Worm (Caenorhabditis elegans): ENCODE data around the gene ptp-2.

Gene ptp-2

ce11 chrII:5933962-5934422, 15.5 kb downstream of the ptp-2 start (continued):
- TF ChIP-seq unc-62 (GFP tag; optimal IDR thresholded peaks at IDR 0.05) (no peak), snpc-4 (tag; optimal IDR thresholded peaks at IDR 0.05) (no peak), nhr-20 (tag; optimal IDR thresholded peaks at IDR 0.05) (peak; percentile 31), snu-23 (GFP tag; optimal IDR thresholded peaks at IDR 0.05) (peak; percentile 42), rnt-1 (tag; optimal IDR thresholded peaks at IDR 0.05) (peak; percentile 56), nhr-47 (tag; optimal IDR thresholded peaks at IDR 0.05) (no peak), ceh-88 (GFP tag; IDR thresholded peaks at IDR 0.05) (no peak), tbx-2 (tag; optimal IDR thresholded peaks at IDR 0.05) (peak; percentile 16), lin-35 (GFP tag; optimal IDR thresholded peaks at IDR 0.05) (peak in 1 of 2 experiments; percentile 2), isw-1 (GFP tag; IDR thresholded peaks at IDR 0.05) (no peak), egl-13 (tag; optimal IDR thresholded peaks at IDR 0.05) (no peak), nhr-19 (GFP tag; conservative IDR thresholded peaks at IDR 0.05) (peak; percentile 37; the same call in 1 of the 2 replicates), tlp-1 (tag; optimal IDR thresholded peaks at IDR 0.05) (no peak), mdl-1 (tag; optimal IDR thresholded peaks at IDR 0.05) (peak in 1 of 2 experiments; percentile 14), nhr-85 (tag) (peak; percentile 76), C34B4.2 (tag; optimal IDR thresholded peaks at IDR 0.05) (no peak), sup-37 (GFP tag; optimal IDR thresholded peaks at IDR 0.05) (no peak), lsy-2 (tag; optimal IDR thresholded peaks at IDR 0.05) (peak; percentile 21 to 33)

DNA sequence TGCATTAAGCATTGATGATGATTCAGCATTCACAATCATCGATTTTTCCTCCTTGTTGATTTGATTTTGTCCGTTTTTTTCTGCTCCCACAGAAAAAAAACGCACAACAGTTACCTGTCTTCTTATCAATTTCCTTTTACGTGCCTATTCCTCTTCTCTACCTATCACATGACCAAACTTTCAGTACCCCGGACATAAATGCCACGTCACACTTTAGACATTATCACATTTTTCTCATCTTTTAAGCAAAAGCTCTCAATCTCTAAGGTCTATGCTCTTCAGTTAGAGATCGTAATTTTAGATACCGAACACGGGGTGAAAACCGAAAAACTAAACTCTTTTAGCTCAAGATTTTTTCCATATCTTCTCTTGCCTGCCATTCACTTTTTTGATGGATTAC, 17.6 kb downstream of the ptp-2 start:
- TF ChIP-seq unc-98 (GFP tag; IDR thresholded peaks at IDR 0.05), result no peak
- TF ChIP-seq lin-35 (GFP tag; optimal IDR thresholded peaks at IDR 0.05), result peak in 1 of 2 experiments; percentile 63
- no peak for TF ChIP-seq tbx-2 (tag; optimal IDR thresholded peaks at IDR 0.05)
- no peak for TF ChIP-seq ceh-63 (GFP tag; optimal IDR thresholded peaks at IDR 0.05)
- no peak for TF ChIP-seq vab-15 (tag; optimal IDR thresholded peaks at IDR 0.05)
- no peak for TF ChIP-seq dsc-1 (tag; optimal IDR thresholded peaks at IDR 0.05)
- no peak for TF ChIP-seq irx-1 (tag; optimal IDR thresholded peaks at IDR 0.05)
- no peak for TF ChIP-seq hlh-17 (GFP tag; optimal IDR thresholded peaks at IDR 0.05; ENCODE audit: borderline replicate concordance)
- no peak for TF ChIP-seq efl-3 (GFP tag; optimal IDR thresholded peaks at IDR 0.05)
- no peak for TF ChIP-seq pag-3 (tag; optimal IDR thresholded peaks at IDR 0.05; ENCODE audit: borderline replicate concordance, insufficient read depth)
- TF ChIP-seq nhr-12 (tag; optimal IDR thresholded peaks at IDR 0.05), result no peak
- TF ChIP-seq ceh-90 (tag; optimal IDR thresholded peaks at IDR 0.05), result no peak
- no peak for TF ChIP-seq unc-130 (tag; optimal IDR thresholded peaks at IDR 0.05)
- TF ChIP-seq C16A3.4 (tag; optimal IDR thresholded peaks at IDR 0.05), result no peak
- TF ChIP-seq unc-30 (tag; optimal IDR thresholded peaks at IDR 0.05), result no peak
- peak in 1 of 2 experiments; percentile 23 for TF ChIP-seq lsy-2 (tag; optimal IDR thresholded peaks at IDR 0.05)
- no peak for TF ChIP-seq ztf-11 (tag; optimal IDR thresholded peaks at IDR 0.05)
- no peak for TF ChIP-seq ceh-88 (GFP tag; IDR thresholded peaks at IDR 0.05)
- TF ChIP-seq hlh-4 (tag; optimal IDR thresholded peaks at IDR 0.05), result no peak
- no peak for TF ChIP-seq nhr-47 (tag; optimal IDR thresholded peaks at IDR 0.05)
- TF ChIP-seq ama-1 (optimal IDR thresholded peaks at IDR 0.05), result no peak
- TF ChIP-seq nhr-85 (tag), result no peak
- TF ChIP-seq zip-4 (GFP tag; optimal IDR thresholded peaks at IDR 0.05), result no peak
- no peak for TF ChIP-seq sox-4 (tag; optimal IDR thresholded peaks at IDR 0.05)
- no peak for TF ChIP-seq aly-2 (tag; optimal IDR thresholded peaks at IDR 0.05)
- no peak for TF ChIP-seq fkh-4 (tag; optimal IDR thresholded peaks at IDR 0.05; ENCODE audit: borderline replicate concordance)
- no peak for TF ChIP-seq C04F5.9 (tag; optimal IDR thresholded peaks at IDR 0.05)
- TF ChIP-seq nhr-71 (tag; optimal IDR thresholded peaks at IDR 0.05), result no peak
- TF ChIP-seq nhr-11 (tag; optimal IDR thresholded peaks at IDR 0.05), result no peak
- TF ChIP-seq dpl-1 (GFP tag; optimal IDR thresholded peaks at IDR 0.05), result no peak
- peak; percentile 74 for TF ChIP-seq elt-2 (tag; optimal IDR thresholded peaks at IDR 0.05)
- no peak for TF ChIP-seq fkh-10 (GFP tag; optimal IDR thresholded peaks at IDR 0.05)
- TF ChIP-seq lin-14 (GFP tag; optimal IDR thresholded peaks at IDR 0.05), result peak; percentile 20
- TF ChIP-seq snu-23 (GFP tag; optimal IDR thresholded peaks at IDR 0.05), result no peak
- TF ChIP-seq egl-13 (tag; optimal IDR thresholded peaks at IDR 0.05), result no peak
- no peak for TF ChIP-seq lin-15B (tag; optimal IDR thresholded peaks at IDR 0.05)
- no peak for TF ChIP-seq efl-1 (optimal IDR thresholded peaks at IDR 0.05)
- peak in 1 of 2 experiments; percentile 68 for TF ChIP-seq efl-1 (GFP tag; optimal IDR thresholded peaks at IDR 0.05 in 1 of 2)
- TF ChIP-seq grh-1 (GFP tag; IDR thresholded peaks at IDR 0.05), result no peak
- TF ChIP-seq nhr-90 (tag; optimal IDR thresholded peaks at IDR 0.05; ENCODE audit: poor library complexity), result no peak
- TF ChIP-seq fkh-8 (tag; optimal IDR thresholded peaks at IDR 0.05), result no peak

Data from whole organism, L1 larva.